Worm (Caenorhabditis elegans) whole organism, L3 larva: Measurements from ENCODE around the gene rpc-11.

Source experiments
- ama-1 ChIP-seq: fragments of 150-350 bp; optimal IDR thresholded peaks from 2 replicates; lab custom pipeline; 2018
- unc-62 ChIP-seq: fragments of 150-350 bp; sonication (generic microtip); optimal IDR thresholded peaks from 4 replicates; lab custom pipeline; 2014; ENCODE audit warnings: missing biosample characterization, missing genetic modification reagents, missing genetic modification characterization

DNA sequence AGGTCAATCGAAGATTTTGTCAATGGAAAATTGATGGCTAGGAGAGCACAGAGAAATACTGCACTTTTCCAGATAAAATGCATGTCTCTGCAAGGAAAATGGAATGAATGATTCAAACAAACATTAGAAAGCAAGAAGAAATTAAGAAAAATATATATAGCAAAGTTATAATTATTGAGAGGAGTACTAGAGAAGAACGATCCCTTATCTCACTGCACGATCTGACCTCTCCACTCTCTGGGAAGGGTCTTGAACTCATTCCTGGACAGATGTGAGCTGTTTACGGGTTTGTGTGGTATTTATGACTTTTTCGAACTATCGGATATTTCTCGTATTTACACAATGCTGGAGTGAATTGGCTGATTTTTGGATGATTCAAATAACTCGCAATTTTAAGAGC is 20.4 kb upstream of the rpc-11 start, which contains the start of gene Y77E11A.23:
- TF ChIP-seq ama-1 (lab: Kevin White, UChicago) (no peak), unc-62 (GFP tag; lab: Kevin White, UChicago) (no peak)
